Fruit fly (Drosophila melanogaster) whole organism, wandering third instar larva: ENCODE results near the gene CG42714.

ENCODE experiments used
- Abd-B ChIP-seq: fragments of >200 bp; optimal IDR thresholded peaks from 2 replicates; lab custom pipeline; 2017; ENCODE audit warnings: missing biosample characterization, missing genetic modification characterization
- CG32264 ChIP-seq: fragments of 200-800 bp; sonication (Bioruptor generic); optimal IDR thresholded peaks from 2 replicates; lab custom pipeline; 2016; ENCODE audit warnings: missing biosample characterization, missing genetic modification characterization
- CG9705 ChIP-seq: fragments of 200-800 bp; sonication (Bioruptor generic); optimal IDR thresholded peaks from 2 replicates; lab custom pipeline; 2018; ENCODE audit warnings: missing biosample characterization, mild to moderate bottlenecking, missing genetic modification characterization
- CrebA ChIP-seq: fragments of 200-800 bp; sonication (Bioruptor generic); optimal IDR thresholded peaks from 2 replicates; lab custom pipeline; 2016; ENCODE audit warnings: missing biosample characterization, mild to moderate bottlenecking, missing genetic modification characterization, borderline replicate concordance
- Dfd ChIP-seq: fragments of >200 bp; optimal IDR thresholded peaks from 2 replicates; lab custom pipeline; 2017; ENCODE audit warnings: missing biosample characterization, missing genetic modification characterization
- Dif ChIP-seq: fragments of 200-275, 200-300 bp; sonication (Bioruptor generic); optimal IDR thresholded peaks from 2 replicates; lab custom pipeline; 2018; ENCODE audit warnings: missing biosample characterization, missing genetic modification characterization; ENCODE audit not compliant: partially characterized antibody
- GATAd ChIP-seq: sonication (Bioruptor generic); optimal IDR thresholded peaks from 2 replicates; lab custom pipeline; 2016; ENCODE audit warnings: missing biosample characterization, missing genetic modification characterization
- HLH106 ChIP-seq: fragments of 200-800 bp; optimal IDR thresholded peaks from 3 replicates; lab custom pipeline; 2019; ENCODE audit warnings: missing biosample characterization, mild to moderate bottlenecking, missing genetic modification characterization, moderate library complexity
- Hnf4 ChIP-seq: fragments of 200-800 bp; sonication (Bioruptor generic); optimal IDR thresholded peaks from 2 replicates; lab custom pipeline; 2016; ENCODE audit warnings: missing biosample characterization, mild to moderate bottlenecking, missing genetic modification characterization
- Hr78 ChIP-seq: fragments of >200 bp; optimal IDR thresholded peaks from 2 replicates; lab custom pipeline; 2017; ENCODE audit warnings: missing biosample characterization, missing genetic modification characterization
- Hr83 ChIP-seq: fragments of 200-300 bp; sonication (Bioruptor generic); optimal IDR thresholded peaks from 2 replicates; lab custom pipeline; 2016; ENCODE audit warnings: missing biosample characterization, mild to moderate bottlenecking, missing genetic modification characterization, moderate library complexity; ENCODE audit not compliant: poor library complexity, severe bottlenecking
- Jra ChIP-seq: sonication (Bioruptor generic); optimal IDR thresholded peaks from 2 replicates; lab custom pipeline; 2016; ENCODE audit warnings: missing biosample characterization, missing genetic modification characterization
- Mio ChIP-seq: sonication (Bioruptor generic); optimal IDR thresholded peaks from 2 replicates; lab custom pipeline; 2016; ENCODE audit warnings: missing biosample characterization, missing genetic modification characterization
- Myc ChIP-seq: fragments of >200 bp; optimal IDR thresholded peaks from 2 replicates; lab custom pipeline; 2017
- N ChIP-seq: fragments of >200 bp; optimal IDR thresholded peaks from 2 replicates; lab custom pipeline; 2018; ENCODE audit warnings: missing biosample characterization, missing external identifiers, missing genetic modification characterization
- OdsH ChIP-seq: fragments of 200-800 bp; sonication (Bioruptor generic); optimal IDR thresholded peaks from 2 replicates; lab custom pipeline; 2016; ENCODE audit warnings: missing biosample characterization, mild to moderate bottlenecking, missing genetic modification characterization
- Rel ChIP-seq, 2 experiments: fragments of 200-800 bp; sonication (Bioruptor generic) in 1 of 2; optimal IDR thresholded peaks; 2 replicates in 1 of 2; 3 replicates in 1 of 2; lab custom pipeline; 2016 to 2019; ENCODE audit warnings: mild to moderate bottlenecking in 2 of 2, missing biosample characterization in 2 of 2, missing genetic modification characterization in 2 of 2, moderate library complexity in 1 of 2
- Sp1 ChIP-seq: fragments of 200-800 bp; sonication (Bioruptor generic); optimal IDR thresholded peaks from 3 replicates; lab custom pipeline; 2019; ENCODE audit warnings: missing biosample characterization, mild to moderate bottlenecking, missing genetic modification characterization, moderate library complexity
- Vsx2 ChIP-seq: fragments of 200-300, 225-300 bp; sonication (Bioruptor generic); optimal IDR thresholded peaks from 2 replicates; lab custom pipeline; 2018; ENCODE audit warnings: missing biosample characterization, missing genetic modification characterization; ENCODE audit not compliant: partially characterized antibody
- br ChIP-seq: fragments of 200-800 bp; sonication (Bioruptor generic); optimal IDR thresholded peaks from 2 replicates; lab custom pipeline; 2016; ENCODE audit warnings: missing biosample characterization, missing genetic modification characterization
- brk ChIP-seq: fragments of 200-800 bp; sonication (Bioruptor generic); optimal IDR thresholded peaks from 2 replicates; lab custom pipeline; 2016; ENCODE audit warnings: missing biosample characterization, mild to moderate bottlenecking, missing genetic modification characterization
- dl ChIP-seq, 2 experiments: fragments of 175-275, 200-275 bp in 1 of 2; fragments of 200-275 bp in 1 of 2; sonication (Bioruptor generic); optimal IDR thresholded peaks; lab custom pipeline; 2018; ENCODE audit warnings: mild to moderate bottlenecking in 2 of 2, missing biosample characterization in 2 of 2, missing genetic modification characterization in 2 of 2, moderate library complexity in 2 of 2; ENCODE audit not compliant: partially characterized antibody in 2 of 2, insufficient read depth in 1 of 2
- dmrt93B ChIP-seq: fragments of 200-800 bp; sonication (Bioruptor generic); optimal IDR thresholded peaks from 2 replicates; lab custom pipeline; 2018; ENCODE audit warnings: missing biosample characterization, mild to moderate bottlenecking, missing genetic modification characterization
- dsf ChIP-seq: sonication (Bioruptor generic); optimal IDR thresholded peaks from 2 replicates; lab custom pipeline; 2016; ENCODE audit warnings: missing biosample characterization, missing genetic modification characterization, borderline replicate concordance
- ey ChIP-seq: fragments of 200-800 bp; sonication (Bioruptor generic); optimal IDR thresholded peaks from 2 replicates; lab custom pipeline; 2016; ENCODE audit warnings: missing biosample characterization, missing genetic modification characterization
- foxo ChIP-seq, 2 experiments: fragments of 200-800 bp; sonication (Bioruptor generic); optimal IDR thresholded peaks; 2 replicates in 1 of 2; 3 replicates in 1 of 2; lab custom pipeline; 2016 to 2017; ENCODE audit warnings: missing biosample characterization in 2 of 2, missing genetic modification characterization in 2 of 2
- fru ChIP-seq: fragments of 200-800 bp; sonication (Bioruptor generic); optimal IDR thresholded peaks from 3 replicates; lab custom pipeline; 2016; ENCODE audit warnings: missing biosample characterization, mild to moderate bottlenecking, missing genetic modification characterization
- h ChIP-seq: fragments of 200-800 bp; sonication (Bioruptor generic); optimal IDR thresholded peaks from 3 replicates; lab custom pipeline; 2016; ENCODE audit warnings: missing biosample characterization, mild to moderate bottlenecking, missing genetic modification characterization
- jim ChIP-seq: fragments of 175-275, 200-325 bp; sonication (Bioruptor generic); optimal IDR thresholded peaks from 2 replicates; lab custom pipeline; 2016; ENCODE audit warnings: missing biosample characterization, mild to moderate bottlenecking, missing genetic modification characterization
- lola ChIP-seq: fragments of >200 bp; optimal IDR thresholded peaks from 2 replicates; lab custom pipeline; 2017; ENCODE audit warnings: missing biosample characterization, missing genetic modification characterization
- pan ChIP-seq: fragments of >200 bp; optimal IDR thresholded peaks from 2 replicates; lab custom pipeline; 2017
- psq ChIP-seq: fragments of 200-800 bp; sonication (Bioruptor generic); optimal IDR thresholded peaks from 3 replicates; lab custom pipeline; 2017; ENCODE audit warnings: missing biosample characterization, mild to moderate bottlenecking, missing genetic modification characterization, moderate library complexity
- rgr ChIP-seq: fragments of 200-800 bp; sonication (Bioruptor generic); optimal IDR thresholded peaks from 3 replicates; lab custom pipeline; 2016; ENCODE audit warnings: missing biosample characterization, mild to moderate bottlenecking, missing genetic modification characterization
- sage ChIP-seq: fragments of 200-800 bp; sonication (Bioruptor generic); optimal IDR thresholded peaks from 2 replicates; lab custom pipeline; 2016; ENCODE audit warnings: missing biosample characterization, mild to moderate bottlenecking, missing genetic modification characterization
- sv ChIP-seq: fragments of 200-800 bp; sonication (Bioruptor generic); optimal IDR thresholded peaks from 3 replicates; lab custom pipeline; 2016; ENCODE audit warnings: missing biosample characterization, missing genetic modification characterization
- tai ChIP-seq: sonication (Bioruptor generic); optimal IDR thresholded peaks from 2 replicates; lab custom pipeline; 2016; ENCODE audit warnings: missing biosample characterization, missing genetic modification characterization
- usp ChIP-seq: fragments of >200 bp; optimal IDR thresholded peaks from 2 replicates; lab custom pipeline; 2017; ENCODE audit warnings: missing biosample characterization, missing genetic modification characterization
- woc ChIP-seq: sonication (Bioruptor generic); optimal IDR thresholded peaks from 2 replicates; lab custom pipeline; 2016; ENCODE audit warnings: missing biosample characterization, mild to moderate bottlenecking, missing genetic modification characterization

The CG42714 gene

DNA sequence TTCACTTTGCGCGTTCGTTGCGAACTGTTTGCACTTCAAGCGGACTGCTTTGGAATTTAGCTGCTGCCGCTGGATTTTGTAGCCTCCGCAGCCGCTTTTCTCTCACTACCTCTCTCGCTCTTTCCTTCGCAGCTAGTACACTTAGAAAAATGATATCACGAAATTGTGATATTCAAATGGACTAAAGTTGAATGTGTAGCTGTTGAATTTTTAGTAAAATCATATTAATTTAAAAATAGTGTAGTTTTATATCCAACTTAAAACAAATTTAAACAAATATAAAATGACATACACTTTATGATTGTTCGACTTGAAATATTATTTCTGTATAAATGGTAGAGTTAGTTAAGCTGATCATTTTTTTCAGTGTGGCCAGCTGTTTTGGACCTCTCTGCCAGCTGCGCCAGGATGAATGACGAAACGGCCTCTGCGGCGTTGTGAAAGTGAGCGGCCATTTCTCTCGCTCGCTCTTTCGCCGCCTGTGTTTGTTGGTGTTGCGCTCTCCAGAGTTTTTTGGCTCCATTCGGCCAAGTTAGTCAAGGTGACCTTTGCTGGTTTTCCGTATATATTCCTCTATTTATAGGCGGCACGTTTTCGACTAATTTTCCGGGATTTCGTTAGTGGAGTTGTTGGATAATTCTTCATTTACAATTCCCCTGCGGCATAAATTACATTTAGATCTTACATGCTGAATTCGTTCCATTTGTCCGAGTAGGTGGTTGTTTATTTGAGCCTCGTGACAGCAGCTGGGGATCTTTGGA, 29.0 kb upstream of the CG42714 start, which contains the start of gene Ldh:
Ldh (minus strand) TSS at position 51 of the 761 bp plus-strand sequence.
- no peak for TF ChIP-seq pan (lab: Kevin White, UChicago)
- no peak for TF ChIP-seq Abd-B (GFP tag; lab: Kevin White, UChicago)
- TF ChIP-seq Vsx2 (GFP tag; lab: Kevin White, UChicago): no peak
- peak; percentile 89 for TF ChIP-seq tai (GFP tag; lab: Kevin White, UChicago)
- peak; percentile 95 for TF ChIP-seq Rel (GFP tag; optimal IDR thresholded peaks at IDR 0.05; lab: Kevin White, UChicago)
- TF ChIP-seq Rel (tag; optimal IDR thresholded peaks at IDR 0.05; lab: Kevin White, UChicago): peak; percentile 85
- TF ChIP-seq dsf (GFP tag; lab: Kevin White, UChicago): peak; percentile 90
- TF ChIP-seq Mio: peak; percentile 19
- TF ChIP-seq jim (GFP tag; lab: Kevin White, UChicago): no peak
- peak; percentile 98 for TF ChIP-seq Sp1 (GFP tag; lab: Kevin White, UChicago)
- peak; percentile 15 to 64 for TF ChIP-seq dl (GFP tag; optimal IDR thresholded peaks at IDR 0.05; lab: Kevin White, UChicago; ENCODE audit: insufficient read depth in 1 of 2, partially characterized antibody in 2 of 2)
- no peak for TF ChIP-seq N (GFP tag; lab: Kevin White, UChicago)
- peak; percentile 92 for TF ChIP-seq CG32264 (GFP tag; lab: Kevin White, UChicago)
- TF ChIP-seq dmrt93B: peak; percentile 91
- TF ChIP-seq Dfd (GFP tag; lab: Kevin White, UChicago): peak; percentile 82
- peak; percentile 88 for TF ChIP-seq sage (GFP tag; lab: Kevin White, UChicago)
- peak; percentile 88 for TF ChIP-seq Hnf4 (GFP tag; lab: Kevin White, UChicago)
- peak; percentile 97 for TF ChIP-seq OdsH (GFP tag; lab: Kevin White, UChicago)
- peak; percentile 94 for TF ChIP-seq brk
- TF ChIP-seq Jra (GFP tag; lab: Kevin White, UChicago): peak; percentile 69
- peak; percentile 99 for TF ChIP-seq HLH106 (tag; lab: Kevin White, UChicago)
- TF ChIP-seq GATAd (GFP tag; lab: Kevin White, UChicago): peak; percentile 73
- peak; percentile 90 for TF ChIP-seq sv (GFP tag; lab: Kevin White, UChicago)
- TF ChIP-seq lola (GFP tag; lab: Kevin White, UChicago): no peak
- peak; percentile 98 for TF ChIP-seq h (GFP tag; lab: Kevin White, UChicago)
- TF ChIP-seq woc (GFP tag; lab: Kevin White, UChicago): peak; percentile 96
- TF ChIP-seq CrebA (GFP tag; lab: Kevin White, UChicago): peak; percentile 74
- TF ChIP-seq CG9705 (GFP tag; lab: Kevin White, UChicago): peak; percentile 94
- TF ChIP-seq psq (GFP tag; lab: Kevin White, UChicago): peak; percentile 94
- TF ChIP-seq br (GFP tag; lab: Kevin White, UChicago): peak; percentile 92
- peak; percentile 97 for TF ChIP-seq rgr (GFP tag; lab: Kevin White, UChicago)
- peak; percentile 94 for TF ChIP-seq fru (GFP tag; lab: Kevin White, UChicago)
- peak; percentile 86 to 95 for TF ChIP-seq foxo (GFP tag; optimal IDR thresholded peaks at IDR 0.05; lab: Kevin White, UChicago)
- TF ChIP-seq ey (GFP tag; lab: Kevin White, UChicago): peak; percentile 94
- TF ChIP-seq Dif (GFP tag; lab: Kevin White, UChicago): peak; percentile 40
- no peak for TF ChIP-seq Myc (lab: Kevin White, UChicago)
- no peak for TF ChIP-seq usp (GFP tag; lab: Kevin White, UChicago)
- no peak for TF ChIP-seq Hr78 (GFP tag; lab: Kevin White, UChicago)
- TF ChIP-seq Hr83 (GFP tag; lab: Kevin White, UChicago): no peak

DNA sequence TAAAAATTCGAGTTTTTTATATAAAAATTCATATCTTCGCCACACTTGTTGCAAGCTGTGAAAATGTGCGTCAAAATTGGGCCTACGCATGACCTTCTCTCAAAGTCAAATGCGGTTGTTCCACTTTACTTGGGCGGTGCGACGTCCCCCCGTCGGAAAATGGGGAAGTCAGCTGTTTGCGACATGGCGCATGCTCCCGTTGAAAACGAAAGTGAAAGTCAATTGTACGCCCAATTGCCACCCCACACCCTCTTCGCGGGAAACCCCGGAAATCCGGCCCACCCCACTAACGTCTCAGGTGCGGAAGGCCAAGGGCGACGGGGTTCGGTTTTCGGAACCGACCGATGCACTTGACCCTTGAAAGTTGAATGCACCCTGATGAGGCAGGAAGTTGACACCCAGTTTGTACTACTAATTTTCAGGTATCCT, 28.2 kb upstream of the CG42714 start:
- TF ChIP-seq Dfd (GFP tag; lab: Kevin White, UChicago) (no peak), Rel (GFP tag; optimal IDR thresholded peaks at IDR 0.05; lab: Kevin White, UChicago) (no peak), Rel (tag; optimal IDR thresholded peaks at IDR 0.05; lab: Kevin White, UChicago) (peak; percentile 68), lola (GFP tag; lab: Kevin White, UChicago) (no peak)
